Worm (Caenorhabditis elegans) whole organism, early embryonic: ENCODE data around the gene hlh-11.

Experiments
- B0310.2 ChIP-seq: sonication (generic microtip); optimal IDR thresholded peaks from 2 replicates; lab custom pipeline; 2016; ENCODE audit warnings: mild to moderate bottlenecking, missing genetic modification characterization, missing compliant biosample characterization
- F13C5.2 ChIP-seq: sonication (generic microtip); optimal IDR thresholded peaks from 2 replicates; lab custom pipeline; 2017; ENCODE audit warnings: mild to moderate bottlenecking, missing genetic modification characterization, inconsistent platforms, missing compliant biosample characterization
- aly-1 ChIP-seq: sonication (generic microtip); optimal IDR thresholded peaks from 2 replicates; lab custom pipeline; 2016; ENCODE audit warnings: missing genetic modification characterization, missing compliant biosample characterization
- ama-1 ChIP-seq: fragments of 150-350 bp; optimal IDR thresholded peaks from 2 replicates; lab custom pipeline; 2014
- ceh-13 ChIP-seq: fragments of 200-800 bp; sonication (Bioruptor generic); optimal IDR thresholded peaks from 2 replicates; lab custom pipeline; 2018; ENCODE audit warnings: mild to moderate bottlenecking, missing genetic modification characterization, missing compliant biosample characterization
- ceh-36 ChIP-seq: sonication (generic microtip); optimal IDR thresholded peaks from 2 replicates; lab custom pipeline; 2016; ENCODE audit warnings: missing genetic modification characterization, inconsistent platforms, missing compliant biosample characterization
- ets-7 ChIP-seq: sonication (generic microtip); optimal IDR thresholded peaks from 2 replicates; lab custom pipeline; 2016; ENCODE audit warnings: missing genotype, missing genetic modification characterization, missing compliant biosample characterization
- flt-1 ChIP-seq: fragments of 200-800 bp; sonication (Bioruptor generic); IDR thresholded peaks from 2 replicates; pipeline ENCODE4 v1.3.6; 2022; ENCODE audit warnings: missing genetic modification characterization, missing compliant biosample characterization
- hmbx-1 ChIP-seq: sonication (generic microtip); optimal IDR thresholded peaks from 2 replicates; lab custom pipeline; 2016; ENCODE audit warnings: mild to moderate bottlenecking, missing genetic modification characterization, missing compliant biosample characterization
- hmg-4 ChIP-seq: fragments of 200-800 bp; sonication (Bioruptor generic); optimal IDR thresholded peaks from 2 replicates; lab custom pipeline; 2018; ENCODE audit warnings: mild to moderate bottlenecking, missing genetic modification characterization, missing compliant biosample characterization
- hnd-1 ChIP-seq: sonication (generic microtip); optimal IDR thresholded peaks from 2 replicates; lab custom pipeline; 2016; ENCODE audit warnings: missing genetic modification characterization, missing compliant biosample characterization
- pes-1 ChIP-seq: fragments of 200-800 bp; sonication (Bioruptor generic); IDR thresholded peaks from 2 replicates; pipeline ENCODE4 v1.3.6; 2022; ENCODE audit warnings: missing genetic modification reagents, missing genetic modification characterization, missing compliant biosample characterization
- scrt-1 ChIP-seq: fragments of 200-800 bp; sonication (Bioruptor generic); IDR thresholded peaks from 2 replicates; pipeline ENCODE4 v1.3.6; 2022; ENCODE audit warnings: missing genetic modification characterization, missing compliant biosample characterization
- sea-1 ChIP-seq: fragments of 200-800 bp; sonication (Bioruptor generic); conservative IDR thresholded peaks from 2 replicates; pipeline ENCODE4 v1.3.6; 2022; ENCODE audit warnings: missing genetic modification characterization, missing compliant biosample characterization
- tbx-11 ChIP-seq: fragments of 200-800 bp; sonication (Bioruptor generic); IDR thresholded peaks from 2 replicates; pipeline ENCODE4 v1.3.6; 2022; ENCODE audit warnings: missing genetic modification characterization, missing compliant biosample characterization
- tbx-37 ChIP-seq: fragments of 200-800 bp; sonication (Bioruptor generic); conservative IDR thresholded peaks from 2 replicates; pipeline ENCODE4 v1.3.6; 2022; ENCODE audit warnings: missing genetic modification reagents, missing genetic modification characterization, missing compliant biosample characterization
- tra-4 ChIP-seq: sonication (generic microtip); optimal IDR thresholded peaks from 2 replicates; lab custom pipeline; 2017; ENCODE audit warnings: missing genetic modification characterization, missing compliant biosample characterization

The hlh-11 gene

DNA sequence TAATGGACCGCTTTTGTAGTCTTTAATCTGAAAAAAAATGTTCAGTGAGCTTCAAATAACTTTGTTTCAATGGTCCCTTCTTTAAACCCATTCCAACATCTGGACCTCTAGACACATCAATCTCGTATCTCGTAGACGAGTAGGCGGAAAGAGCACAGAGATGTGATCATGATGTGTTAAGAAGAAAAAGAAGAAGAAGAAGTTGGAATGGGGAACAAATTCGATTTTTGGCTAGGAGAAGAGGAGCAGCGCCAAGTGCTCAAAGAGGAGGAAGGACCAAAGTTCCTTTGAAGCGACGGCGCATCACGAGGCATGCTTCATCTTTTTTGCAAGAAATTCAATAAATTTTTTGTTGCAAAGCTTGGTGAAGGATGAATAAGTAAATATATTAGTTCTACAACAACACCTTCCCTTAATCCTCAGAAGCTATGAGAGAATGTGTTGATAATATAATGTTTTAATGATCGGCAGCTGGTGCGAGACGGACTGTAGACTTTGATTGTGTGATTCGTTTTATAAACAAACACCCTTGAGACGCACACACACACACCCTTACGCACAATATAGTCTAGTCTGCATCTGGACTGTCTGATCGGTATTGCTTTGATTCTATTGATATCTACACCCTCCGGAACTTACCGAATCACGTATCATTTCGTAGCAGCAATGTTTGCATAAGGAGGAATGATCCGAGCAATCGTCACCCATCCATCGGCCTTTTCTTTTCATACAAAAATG lies 45.1 kb downstream of the hlh-11 start:
- no peak for TF ChIP-seq pes-1 (GFP tag; lab: Robert Waterston, UW)
- TF ChIP-seq tra-4 (tag; lab: Kevin White, UChicago) = no peak
- TF ChIP-seq scrt-1 (GFP tag; lab: Robert Waterston, UW) = no peak
- no peak for TF ChIP-seq B0310.2 (tag; lab: Kevin White, UChicago)
- TF ChIP-seq ceh-13 (GFP tag; lab: Kevin White, UChicago) = no peak

DNA sequence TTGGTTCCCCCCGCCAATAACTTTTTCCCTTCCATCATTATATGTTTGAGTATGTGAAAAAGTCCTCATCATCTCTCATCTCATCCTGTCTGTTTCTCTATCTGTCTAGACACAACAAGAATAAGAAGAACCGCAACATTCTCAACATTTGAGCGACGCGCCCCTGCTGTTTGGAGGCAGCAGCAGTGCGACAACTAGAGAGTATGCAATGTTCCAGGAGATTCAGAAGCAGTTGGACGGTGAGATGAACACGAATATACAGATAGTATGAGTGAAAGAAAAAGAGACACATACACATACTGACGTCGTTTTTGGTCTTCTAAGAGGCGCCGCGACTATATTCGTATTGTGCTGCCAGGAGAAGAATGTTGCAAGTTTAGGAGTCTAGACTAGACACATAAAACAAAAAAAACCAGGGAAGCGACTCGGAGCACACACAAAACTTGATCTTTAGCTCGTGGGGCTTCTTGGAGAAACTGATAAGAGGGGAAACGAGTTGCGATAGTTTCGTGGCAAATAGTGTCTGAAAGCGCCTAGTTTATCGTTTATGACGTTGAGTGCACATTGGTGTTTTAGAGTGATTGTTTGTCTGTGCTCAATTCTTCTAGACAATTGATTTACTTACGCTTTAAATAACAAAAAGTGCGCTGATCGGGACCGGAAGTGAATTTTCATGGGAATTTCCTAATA lies 46.1 kb downstream of the hlh-11 start:
- no peak for TF ChIP-seq F13C5.2 (tag; lab: Kevin White, UChicago)
- no peak for TF ChIP-seq hnd-1
- no peak for TF ChIP-seq tra-4 (tag; lab: Kevin White, UChicago)
- no peak for TF ChIP-seq scrt-1 (GFP tag; lab: Robert Waterston, UW)
- TF ChIP-seq hmg-4 = no peak

DNA sequence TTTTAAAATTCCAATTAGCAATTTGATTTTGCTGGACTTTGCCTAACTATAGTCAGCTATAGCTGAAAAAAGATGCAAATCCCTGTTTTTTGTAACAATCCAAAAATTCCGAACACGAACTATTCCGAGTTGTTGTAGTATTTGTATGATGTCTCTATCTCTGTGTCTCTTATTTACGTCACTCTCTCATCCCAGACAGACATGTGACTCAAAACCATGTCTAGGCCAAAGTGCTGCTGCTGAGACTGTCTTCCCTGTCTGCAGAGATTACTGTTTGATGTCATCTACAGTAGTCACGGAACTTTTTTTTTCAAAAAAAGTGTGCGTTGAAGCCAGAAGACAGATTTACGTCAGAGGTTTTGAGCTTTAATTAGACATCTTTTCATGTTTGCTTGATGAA lies 46.7 kb downstream of the hlh-11 start:
- TF ChIP-seq scrt-1 (GFP tag; lab: Robert Waterston, UW) (no peak), B0310.2 (tag; lab: Kevin White, UChicago) (no peak), tbx-37 (GFP tag; lab: Robert Waterston, UW) (no peak), sea-1 (GFP tag; lab: Robert Waterston, UW) (no peak), tbx-11 (GFP tag; lab: Robert Waterston, UW) (no peak), F13C5.2 (tag; lab: Kevin White, UChicago) (no peak), flt-1 (GFP tag; lab: Robert Waterston, UW) (no peak), tra-4 (tag; lab: Kevin White, UChicago) (no peak), hmbx-1 (tag; lab: Kevin White, UChicago) (no peak), pes-1 (GFP tag; lab: Robert Waterston, UW) (no peak), hmg-4 (no peak), ceh-36 (no peak), hnd-1 (no peak), ceh-13 (GFP tag; lab: Kevin White, UChicago) (no peak), ets-7 (tag; lab: Kevin White, UChicago) (no peak), aly-1 (tag; lab: Kevin White, UChicago) (no peak), ama-1 (no peak)

DNA sequence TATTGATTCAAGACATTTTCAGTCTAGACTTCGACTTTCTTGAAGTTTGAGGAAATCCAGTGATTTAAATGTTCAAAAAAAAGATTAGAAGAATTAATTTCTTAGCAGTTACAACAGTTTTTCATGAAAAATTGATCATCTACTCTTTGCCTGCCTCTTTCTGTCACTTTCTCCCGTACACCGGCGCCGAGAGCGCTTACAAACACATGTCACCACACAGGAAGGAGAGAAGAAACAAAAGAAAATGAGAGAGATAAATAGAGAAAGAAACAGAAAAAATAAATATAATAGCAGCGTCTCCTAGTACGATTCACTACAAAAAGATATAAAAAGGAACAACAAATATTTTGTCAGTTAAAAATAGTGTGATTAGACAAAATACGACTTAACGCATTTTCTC lies 47.2 kb downstream of the hlh-11 start:
- no peak for TF ChIP-seq ama-1

DNA sequence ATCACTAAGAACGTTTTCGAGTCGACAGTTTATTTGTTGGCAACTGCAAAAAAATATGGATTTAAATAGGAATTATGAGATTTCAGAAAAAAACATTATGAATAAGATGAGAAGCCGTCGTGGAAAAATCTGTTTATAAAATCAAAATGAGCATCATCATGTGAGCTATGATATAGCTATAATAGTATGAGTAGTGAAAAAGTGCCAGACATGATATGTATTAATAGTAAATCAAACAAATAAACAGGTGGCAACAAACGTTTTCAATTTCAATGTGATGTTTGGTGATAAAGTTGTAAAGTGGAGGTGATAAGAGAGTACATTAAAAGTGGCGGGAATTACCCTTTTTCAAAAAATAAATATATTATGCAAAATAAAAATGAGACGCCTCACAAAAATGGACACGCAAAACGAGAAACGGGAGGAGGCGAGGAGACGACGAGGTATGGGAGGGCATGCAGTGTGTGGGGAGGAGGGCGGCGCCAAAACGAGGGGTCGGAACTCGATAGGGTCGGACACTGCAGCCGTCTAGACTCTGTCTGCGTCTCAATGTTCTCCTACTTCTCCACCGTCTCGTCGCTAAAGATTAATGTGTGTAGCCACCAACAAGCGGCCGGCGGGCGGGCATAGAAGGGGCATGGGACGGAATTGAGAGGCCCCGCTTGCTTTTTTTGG lies 48.2 kb downstream of the hlh-11 start, which contains the start of gene C07A9.9:
Gene C07A9.9 (minus strand): TSS at position 51 of the 675 bp plus-strand sequence.
- TF ChIP-seq flt-1 (GFP tag; lab: Robert Waterston, UW) (peak; percentile 19; the same call in 1 of the 2 replicates), pes-1 (GFP tag; lab: Robert Waterston, UW) (peak; percentile 35; the same call in 1 of the 2 replicates), ceh-36 (no peak), ceh-13 (GFP tag; lab: Kevin White, UChicago) (no peak), ets-7 (tag; lab: Kevin White, UChicago) (no peak), F13C5.2 (tag; lab: Kevin White, UChicago) (peak; percentile 67), hmg-4 (peak; percentile 86), aly-1 (tag; lab: Kevin White, UChicago) (no peak), tbx-37 (GFP tag; lab: Robert Waterston, UW) (peak; percentile 31; the same call in 1 of the 2 replicates)

DNA sequence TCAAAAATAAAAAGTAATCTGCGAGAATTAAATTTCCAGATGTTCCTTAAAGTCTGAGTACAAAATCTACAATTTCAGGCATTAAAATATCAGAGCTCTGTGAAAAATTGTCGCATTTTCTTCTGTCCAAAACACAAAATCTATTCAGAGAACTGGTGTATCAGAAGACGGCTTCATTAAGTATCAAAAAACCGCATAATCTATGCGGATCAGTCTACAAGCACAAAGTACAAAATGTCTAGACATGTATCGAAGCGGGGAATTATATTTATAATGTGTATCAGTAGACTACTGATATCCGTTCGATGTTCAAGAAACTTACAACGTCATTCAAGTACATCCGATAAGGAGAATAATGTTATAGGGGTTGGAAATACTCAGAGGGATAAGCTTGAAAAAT lies 50.0 kb downstream of the hlh-11 start:
- no peak for TF ChIP-seq ceh-36
- no peak for TF ChIP-seq scrt-1 (GFP tag; lab: Robert Waterston, UW)
- TF ChIP-seq flt-1 (GFP tag; lab: Robert Waterston, UW) = no peak
- no peak for TF ChIP-seq hmbx-1 (tag; lab: Kevin White, UChicago)
- TF ChIP-seq ama-1 = no peak
- TF ChIP-seq hmg-4 = no peak
- TF ChIP-seq F13C5.2 (tag; lab: Kevin White, UChicago) = no peak
- TF ChIP-seq tbx-37 (GFP tag; lab: Robert Waterston, UW) = no peak
- TF ChIP-seq tra-4 (tag; lab: Kevin White, UChicago) = no peak
- TF ChIP-seq tbx-11 (GFP tag; lab: Robert Waterston, UW) = no peak
- TF ChIP-seq pes-1 (GFP tag; lab: Robert Waterston, UW) = no peak
- no peak for TF ChIP-seq aly-1 (tag; lab: Kevin White, UChicago)
